Fruit fly (Drosophila melanogaster): ENCODE results near the gene CG9686.

CG9686 gene

dm6 chrX:9879570-9879969 is at the start of gene CG9686:
Gene CG9686 (plus strand): TSS chrX:9879870.
- TF ChIP-seq noc (tag; optimal IDR thresholded peaks at IDR 0.05): no peak

- no peak for TF ChIP-seq noc (tag; optimal IDR thresholded peaks at IDR 0.05)
These were observed 49.8 kb upstream of the CG9686 start for dm6 chrX:9829896-9830295.

- TF ChIP-seq noc (tag; optimal IDR thresholded peaks at IDR 0.05): no peak
These were observed 46.6 kb upstream of the CG9686 start for dm6 chrX:9833028-9833427.

dm6 chrX:9847529-9847928 is 32.1 kb upstream of the CG9686 start:
- TF ChIP-seq noc (tag; optimal IDR thresholded peaks at IDR 0.05): no peak

- no peak for TF ChIP-seq noc (tag; optimal IDR thresholded peaks at IDR 0.05)
These were observed 14.8 kb upstream of the CG9686 start, which contains the start of gene Ser7 for dm6 chrX:9864882-9865281. Gene Ser7 (plus strand): TSS chrX:9865233.

- peak; percentile 21 for TF ChIP-seq noc (tag; optimal IDR thresholded peaks at IDR 0.05)
These were observed 11.0 kb upstream of the CG9686 start, which contains the start of gene CG45060 for dm6 chrX:9868510-9869248. Gene CG45060 (minus strand): TSS chrX:9868568.

- no peak for TF ChIP-seq noc (tag; optimal IDR thresholded peaks at IDR 0.05)
These were observed 8.0 kb upstream of the CG9686 start, which contains the start of gene CG45061 for dm6 chrX:9871632-9872031. Gene CG45061 (minus strand): TSS chrX:9871702.

- no peak for TF ChIP-seq noc (tag; optimal IDR thresholded peaks at IDR 0.05)
These were observed 5.8 kb upstream of the CG9686 start, which contains the start of gene CG32695 for dm6 chrX:9873917-9874316. Gene CG32695 (minus strand): TSS chrX:9874057.

dm6 chrX:9875948-9876853 is 3.5 kb upstream of the CG9686 start, which contains the start of gene CG15247:
Gene CG15247 (minus strand): TSS chrX:9876672.
- peak; percentile 81 for TF ChIP-seq noc (tag; optimal IDR thresholded peaks at IDR 0.05)

dm6 chrX:9877240-9877639 is 2.4 kb upstream of the CG9686 start:
- TF ChIP-seq noc (tag; optimal IDR thresholded peaks at IDR 0.05): no peak

- TF ChIP-seq noc (tag; optimal IDR thresholded peaks at IDR 0.05): no peak
These were observed 1.5 kb upstream of the CG9686 start, which contains the start of gene CG1468 for dm6 chrX:9878125-9878524. Gene CG1468 (plus strand): TSS chrX:9878422.

- TF ChIP-seq noc (tag; optimal IDR thresholded peaks at IDR 0.05): no peak
These were observed 2.1 kb downstream of the CG9686 start, which contains the start of gene CG9689 for dm6 chrX:9881746-9882145. Gene CG9689 (plus strand): TSS chrX:9881953.

- no peak for TF ChIP-seq noc (tag; optimal IDR thresholded peaks at IDR 0.05)
These were observed 3.2 kb downstream of the CG9686 start for dm6 chrX:9882900-9883299.

dm6 chrX:9884221-9884620 is 4.6 kb downstream of the CG9686 start, which contains the start of gene CG9691:
Gene CG9691 (plus strand): TSS chrX:9884442.
- TF ChIP-seq noc (tag; optimal IDR thresholded peaks at IDR 0.05): no peak

- TF ChIP-seq noc (tag; optimal IDR thresholded peaks at IDR 0.05): no peak
These were observed 5.7 kb downstream of the CG9686 start for dm6 chrX:9885363-9885762.

dm6 chrX:9889686-9890085 is 10.0 kb downstream of the CG9686 start:
- TF ChIP-seq noc (tag; optimal IDR thresholded peaks at IDR 0.05): no peak

Data from whole organism, larva.